Worm (Caenorhabditis elegans) whole organism, midembryonic: ENCODE measurements around the gene W04H10.2.

Experiments
- T22C8.4 ChIP-seq: fragments of 200-800 bp; sonication (Bioruptor generic); IDR thresholded peaks from 2 replicates; pipeline ENCODE4 v1.3.6; 2022; ENCODE audit warnings: missing genetic modification characterization, missing compliant biosample characterization
- cog-1 ChIP-seq: sonication (generic microtip); optimal IDR thresholded peaks from 2 replicates; lab custom pipeline; 2016; ENCODE audit warnings: missing genetic modification characterization, missing compliant biosample characterization
- flt-1 ChIP-seq: fragments of 200-800 bp; sonication (Bioruptor generic); IDR thresholded peaks from 2 replicates; pipeline ENCODE4 v1.3.6; 2022; ENCODE audit warnings: missing genetic modification characterization, missing compliant biosample characterization
- klf-2 ChIP-seq: fragments of 200-800 bp; sonication (Bioruptor generic); conservative IDR thresholded peaks from 2 replicates; pipeline ENCODE4 v1.3.6; 2022; ENCODE audit warnings: missing genetic modification reagents, missing genetic modification characterization, missing compliant biosample characterization
- med-1 ChIP-seq: sonication (generic microtip); optimal IDR thresholded peaks from 2 replicates; lab custom pipeline; 2017; ENCODE audit warnings: missing genetic modification characterization, mild to moderate bottlenecking, missing compliant biosample characterization, antibody characterized with exemption, missing genetic modification reagents; ENCODE audit not compliant: insufficient read depth
- ref-1 ChIP-seq: fragments of 200-800 bp; sonication (Bioruptor generic); conservative IDR thresholded peaks from 2 replicates; pipeline ENCODE4 v1.3.6; 2022; ENCODE audit warnings: missing genetic modification reagents, missing genetic modification characterization, missing compliant biosample characterization
- tab-1 ChIP-seq: fragments of 200-800 bp; sonication (Bioruptor generic); IDR thresholded peaks from 2 replicates; pipeline ENCODE4 v1.3.6; 2022; ENCODE audit warnings: missing genetic modification characterization, missing compliant biosample characterization
- ztf-23 ChIP-seq: fragments of 200-800 bp; sonication (Bioruptor generic); IDR thresholded peaks from 2 replicates; pipeline ENCODE4 v1.3.6; 2022; ENCODE audit warnings: missing genetic modification reagents, missing genetic modification characterization, missing compliant biosample characterization
- ztf-29 ChIP-seq: fragments of 200-800 bp; sonication (Bioruptor generic); IDR thresholded peaks from 2 replicates; pipeline ENCODE4 v1.3.6; 2022; ENCODE audit warnings: missing genetic modification reagents, missing genetic modification characterization, missing compliant biosample characterization

- no peak for TF ChIP-seq med-1
- no peak for TF ChIP-seq flt-1 (GFP tag; lab: Robert Waterston, UW)
- no peak for TF ChIP-seq cog-1
- TF ChIP-seq klf-2 (GFP tag; lab: Robert Waterston, UW): no peak
- no peak for TF ChIP-seq T22C8.4
- no peak for TF ChIP-seq ztf-29 (GFP tag; lab: Robert Waterston, UW)
- no peak for TF ChIP-seq ref-1 (GFP tag; lab: Robert Waterston, UW)
- TF ChIP-seq tab-1 (GFP tag; lab: Robert Waterston, UW): no peak
- TF ChIP-seq ztf-23 (GFP tag; lab: Robert Waterston, UW): no peak
These were observed 15.8 kb downstream of the W04H10.2 start for ce11 chrII:621141-621540.
